Worm (Caenorhabditis elegans) whole organism, young adult: ENCODE results near the gene phf-15.
A peak's percentile ranks its signal among the peaks of the same experiment; 100 is the strongest.

Source experiments
- B0261.1 ChIP-seq: sonication (generic microtip); optimal IDR thresholded peaks from 2 replicates; lab custom pipeline; 2016; ENCODE audit warnings: mild to moderate bottlenecking, missing genetic modification characterization, moderate library complexity, missing compliant biosample characterization
- F55B11.4 ChIP-seq: sonication (generic microtip); optimal IDR thresholded peaks from 2 replicates; lab custom pipeline; 2016; ENCODE audit warnings: missing compliant biosample characterization, missing genetic modification characterization, borderline replicate concordance; ENCODE audit not compliant: insufficient read depth
- T07F8.4 ChIP-seq: sonication (generic microtip); optimal IDR thresholded peaks from 2 replicates; lab custom pipeline; 2016; ENCODE audit warnings: mild to moderate bottlenecking, missing genetic modification characterization, moderate library complexity, missing compliant biosample characterization
- Y53G8AR.9 ChIP-seq: fragments of 200-800 bp; sonication (Bioruptor generic); conservative IDR thresholded peaks from 2 replicates; pipeline ENCODE4 v1.3.6; 2022; ENCODE audit warnings: missing genetic modification reagents, missing genetic modification characterization, missing compliant biosample characterization
- Y56A3A.18 ChIP-seq: fragments of 200-800 bp; sonication (Bioruptor generic); IDR thresholded peaks from 2 replicates; pipeline ENCODE4 v1.3.6; 2022; ENCODE audit warnings: missing genetic modification reagents, missing genetic modification characterization, missing compliant biosample characterization
- Y95B8A.8 ChIP-seq: fragments of 200-800 bp; sonication (Bioruptor generic); IDR thresholded peaks from 2 replicates; pipeline ENCODE4 v1.3.6; 2022; ENCODE audit warnings: missing genetic modification reagents, missing genetic modification characterization, missing compliant biosample characterization
- attf-5 ChIP-seq: fragments of 200-800 bp; sonication (Bioruptor generic); optimal IDR thresholded peaks from 2 replicates; lab custom pipeline; 2018; ENCODE audit warnings: mild to moderate bottlenecking, missing genetic modification characterization, missing compliant biosample characterization
- cebp-1 ChIP-seq, 2 experiments: fragments of 200-800 bp in 1 of 2; sonication (Bioruptor generic) in 1 of 2; sonication (generic microtip) in 1 of 2; IDR thresholded peaks in 1 of 2; optimal IDR thresholded peaks in 1 of 2; 2 replicates each; pipeline versions ENCODE4 v1.3.6 to Lab custom; 2017 to 2022; ENCODE audit warnings: missing compliant biosample characterization in 2 of 2, missing genetic modification characterization in 2 of 2, mild to moderate bottlenecking in 1 of 2, missing genetic modification reagents in 1 of 2, moderate library complexity in 1 of 2
- die-1 ChIP-seq: sonication (generic microtip); optimal IDR thresholded peaks from 2 replicates; lab custom pipeline; 2016; ENCODE audit warnings: missing genotype, mild to moderate bottlenecking, missing genetic modification characterization, missing compliant biosample characterization
- egl-18 ChIP-seq: fragments of 200-800 bp; sonication (Bioruptor generic); IDR thresholded peaks from 2 replicates; pipeline ENCODE4 v1.3.6; 2022; ENCODE audit warnings: missing genetic modification reagents, missing genetic modification characterization, missing compliant biosample characterization
- egl-44 ChIP-seq: fragments of 200-800 bp; sonication (Bioruptor generic); IDR thresholded peaks from 2 replicates; pipeline ENCODE4 v1.3.6; 2022; ENCODE audit warnings: missing genetic modification reagents, missing genetic modification characterization, missing compliant biosample characterization
- hmg-1.2 ChIP-seq: fragments of 200-800 bp; sonication (Bioruptor generic); IDR thresholded peaks from 2 replicates; pipeline ENCODE4 v1.3.6; 2022; ENCODE audit warnings: missing genetic modification reagents, missing genetic modification characterization, missing compliant biosample characterization
- hsf-1 ChIP-seq: fragments of 200-800 bp; sonication (Bioruptor generic); IDR thresholded peaks from 2 replicates; pipeline ENCODE4 v1.3.6; 2022; ENCODE audit warnings: missing genetic modification reagents, missing genetic modification characterization, missing compliant biosample characterization
- lag-1 ChIP-seq: fragments of 200-800 bp; sonication (Bioruptor generic); IDR thresholded peaks from 2 replicates; pipeline ENCODE4 v1.3.6; 2022; ENCODE audit warnings: missing genetic modification reagents, missing genetic modification characterization, missing compliant biosample characterization
- lin-40 ChIP-seq: sonication (generic microtip); optimal IDR thresholded peaks from 2 replicates; lab custom pipeline; 2016; ENCODE audit warnings: missing genetic modification characterization, mild to moderate bottlenecking, missing compliant biosample characterization, missing genotype, missing genetic modification reagents
- lir-1 ChIP-seq: fragments of 200-800 bp; sonication (Bioruptor generic); conservative IDR thresholded peaks from 2 replicates; pipeline ENCODE4 v1.3.6; 2022; ENCODE audit warnings: missing genetic modification reagents, missing genetic modification characterization, missing compliant biosample characterization
- lsl-1 ChIP-seq: fragments of 200-800 bp; sonication (Bioruptor generic); optimal IDR thresholded peaks from 2 replicates; lab custom pipeline; 2018; ENCODE audit warnings: mild to moderate bottlenecking, missing genetic modification characterization, moderate library complexity, missing compliant biosample characterization
- lsy-27 ChIP-seq: sonication (generic microtip); optimal IDR thresholded peaks from 2 replicates; lab custom pipeline; 2017; ENCODE audit warnings: missing genetic modification characterization, mild to moderate bottlenecking, missing compliant biosample characterization, antibody characterized with exemption, missing genotype, borderline replicate concordance; ENCODE audit not compliant: insufficient read depth
- mel-28 ChIP-seq: sonication (generic microtip); optimal IDR thresholded peaks from 2 replicates; lab custom pipeline; 2016; ENCODE audit warnings: borderline replicate concordance, mild to moderate bottlenecking, missing genetic modification characterization, missing compliant biosample characterization
- nfya-1 ChIP-seq: sonication (generic microtip); optimal IDR thresholded peaks from 2 replicates; lab custom pipeline; 2017; ENCODE audit warnings: antibody characterized with exemption, missing compliant biosample characterization, missing genetic modification characterization, borderline replicate concordance; ENCODE audit not compliant: insufficient read depth
- nhr-90 ChIP-seq: sonication (generic microtip); optimal IDR thresholded peaks from 2 replicates; lab custom pipeline; 2016; ENCODE audit warnings: missing genotype, mild to moderate bottlenecking, missing genetic modification characterization, missing compliant biosample characterization
- tbx-9 ChIP-seq: sonication (generic microtip); optimal IDR thresholded peaks from 2 replicates; lab custom pipeline; 2016; ENCODE audit warnings: borderline replicate concordance, missing genetic modification characterization, inconsistent platforms, missing compliant biosample characterization
- unc-62 ChIP-seq: fragments of 150-350 bp; optimal IDR thresholded peaks from 2 replicates; lab custom pipeline; 2014; ENCODE audit warnings: missing biosample characterization, missing genetic modification reagents, missing genetic modification characterization
- zim-3 ChIP-seq: sonication (generic microtip); optimal IDR thresholded peaks from 2 replicates; lab custom pipeline; 2017; ENCODE audit warnings: mild to moderate bottlenecking, missing genetic modification characterization, moderate library complexity, missing compliant biosample characterization
- ztf-22 ChIP-seq: fragments of 200-800 bp; sonication (Bioruptor generic); optimal IDR thresholded peaks from 2 replicates; lab custom pipeline; 2018; ENCODE audit warnings: mild to moderate bottlenecking, missing genetic modification characterization, moderate library complexity, missing compliant biosample characterization

The phf-15 gene

ce11 chrIII:3294283-3294793 lies 28.3 kb upstream of the phf-15 start, which contains the start of the genes Y53G8AR.8 and Y53G8AR.6 (continued):
- no peak for TF ChIP-seq zim-3 (tag; lab: Kevin White, UChicago)

- no peak for TF ChIP-seq lin-40 (tag; lab: Kevin White, UChicago)
- no peak for TF ChIP-seq nhr-90
- no peak for TF ChIP-seq nfya-1 (tag; lab: Kevin White, UChicago)
- TF ChIP-seq lsl-1 (GFP tag; lab: Kevin White, UChicago), result no peak
- no peak for TF ChIP-seq hsf-1 (GFP tag; lab: Robert Waterston, UW)
- no peak for TF ChIP-seq die-1 (tag; lab: Kevin White, UChicago)
- no peak for TF ChIP-seq F55B11.4 (tag; lab: Kevin White, UChicago)
- no peak for TF ChIP-seq Y56A3A.18
- TF ChIP-seq Y95B8A.8 (GFP tag; lab: Robert Waterston, UW), result no peak
- TF ChIP-seq lir-1 (GFP tag; lab: Robert Waterston, UW), result no peak
Observed at ce11 chrIII:3297151-3297550, 25.5 kb upstream of the phf-15 start, which contains the start of gene Y53G8AR.5. Gene Y53G8AR.5, plus strand, starts transcription at chrIII:3297451.

ce11 chrIII:3304554-3304953 lies 18.1 kb upstream of the phf-15 start:
- peak; percentile 76 for TF ChIP-seq hmg-1.2 (GFP tag; lab: Robert Waterston, UW)
- TF ChIP-seq cebp-1 (GFP tag; IDR thresholded peaks at IDR 0.05; lab: Robert Waterston, UW), result no peak
- peak; percentile 2 for TF ChIP-seq cebp-1 (tag; optimal IDR thresholded peaks at IDR 0.05; lab: Kevin White, UChicago)
- TF ChIP-seq egl-44, result no peak
- no peak for TF ChIP-seq lag-1 (GFP tag; lab: Robert Waterston, UW)
- no peak for TF ChIP-seq egl-18 (GFP tag; lab: Robert Waterston, UW)

- TF ChIP-seq unc-62 (GFP tag; lab: Kevin White, UChicago), result peak; percentile 28
- TF ChIP-seq T07F8.4 (tag; lab: Kevin White, UChicago), result no peak
- TF ChIP-seq cebp-1 (GFP tag; IDR thresholded peaks at IDR 0.05; lab: Robert Waterston, UW), result peak; percentile 86
- TF ChIP-seq cebp-1 (tag; optimal IDR thresholded peaks at IDR 0.05; lab: Kevin White, UChicago), result peak; percentile 95
Observed at ce11 chrIII:3306322-3306721, 16.3 kb upstream of the phf-15 start.

ce11 chrIII:3307379-3307778 lies 15.3 kb upstream of the phf-15 start:
- TF ChIP-seq tbx-9 (tag; lab: Kevin White, UChicago), result no peak
- TF ChIP-seq Y53G8AR.9 (GFP tag; lab: Robert Waterston, UW), result no peak
- TF ChIP-seq attf-5 (GFP tag; lab: Kevin White, UChicago), result peak; percentile 35
- no peak for TF ChIP-seq cebp-1 (GFP tag; IDR thresholded peaks at IDR 0.05; lab: Robert Waterston, UW)
- TF ChIP-seq cebp-1 (tag; optimal IDR thresholded peaks at IDR 0.05; lab: Kevin White, UChicago), result peak; percentile 11
- no peak for TF ChIP-seq hmg-1.2 (GFP tag; lab: Robert Waterston, UW)
- TF ChIP-seq B0261.1, result no peak
- no peak for TF ChIP-seq lsy-27 (tag; lab: Kevin White, UChicago)
- no peak for TF ChIP-seq mel-28 (tag; lab: Kevin White, UChicago)
- no peak for TF ChIP-seq ztf-22

ce11 chrIII:3308940-3309339 lies 13.7 kb upstream of the phf-15 start:
- TF ChIP-seq egl-18 (GFP tag; lab: Robert Waterston, UW), result no peak
- peak; percentile 49; the same call in 1 of the 2 replicates for TF ChIP-seq hmg-1.2 (GFP tag; lab: Robert Waterston, UW)
